Fruit fly (Drosophila melanogaster) whole organism, embryonic: ENCODE results near the gene Tctp.

ENCODE experiments used
- Abd-B ChIP-seq: fragments of 200-800 bp; sonication (Bioruptor generic); optimal IDR thresholded peaks from 2 replicates; lab custom pipeline; 2018; ENCODE audit warnings: missing biosample characterization, mild to moderate bottlenecking, missing genetic modification characterization, moderate library complexity
- Atf6 ChIP-seq: fragments of 200-800 bp; sonication (Bioruptor generic); IDR thresholded peaks from 2 replicates; pipeline ENCODE4 v1.3.6; 2022; ENCODE audit warnings: missing biosample characterization, missing genetic modification characterization
- CG10543 ChIP-seq: fragments of 200-800 bp; sonication (Bioruptor generic); optimal IDR thresholded peaks from 3 replicates; lab custom pipeline; 2017; ENCODE audit warnings: missing biosample characterization, mild to moderate bottlenecking, missing genetic modification characterization, moderate library complexity
- CG13296 ChIP-seq: fragments of 200-800 bp; sonication (Bioruptor generic); optimal IDR thresholded peaks from 3 replicates; lab custom pipeline; 2018; ENCODE audit warnings: missing biosample characterization, mild to moderate bottlenecking, missing genetic modification characterization
- CG17361 ChIP-seq: fragments of 200-800 bp; sonication (Bioruptor generic); IDR thresholded peaks from 3 replicates; pipeline ENCODE4 v1.3.6; 2022; ENCODE audit warnings: missing biosample characterization, missing genetic modification characterization
- CG18599 ChIP-seq: fragments of 200-800 bp; sonication (Bioruptor generic); optimal IDR thresholded peaks from 3 replicates; lab custom pipeline; 2017; ENCODE audit warnings: missing biosample characterization, missing genetic modification characterization, mild to moderate bottlenecking, moderate library complexity, missing genetic modification reagents
- CG31441 ChIP-seq: fragments of 200-800 bp; sonication (Bioruptor generic); IDR thresholded peaks from 2 replicates; pipeline ENCODE4 v1.3.6; 2022; ENCODE audit warnings: missing biosample characterization, missing genetic modification characterization
- CG3281 ChIP-seq: fragments of 200-800 bp; sonication (Bioruptor generic); optimal IDR thresholded peaks from 3 replicates; lab custom pipeline; 2017; ENCODE audit warnings: missing biosample characterization, mild to moderate bottlenecking, missing genetic modification characterization
- CG34422 ChIP-seq: fragments of 200-800 bp; sonication (Bioruptor generic); IDR thresholded peaks from 3 replicates; pipeline ENCODE4 v1.3.6; 2022; ENCODE audit warnings: missing biosample characterization, missing genetic modification characterization
- CG4730 ChIP-seq: fragments of 200-800 bp; sonication (Bioruptor generic); IDR thresholded peaks from 2 replicates; pipeline ENCODE4 v1.3.6; 2022; ENCODE audit warnings: missing biosample characterization, missing genetic modification characterization
- CG5180 ChIP-seq: fragments of 200-800 bp; sonication (Bioruptor generic); optimal IDR thresholded peaks from 3 replicates; lab custom pipeline; 2017; ENCODE audit warnings: missing biosample characterization, missing genetic modification characterization, mild to moderate bottlenecking, moderate library complexity, missing genetic modification reagents
- CG5953 ChIP-seq: fragments of 200-800 bp; sonication (Bioruptor generic); IDR thresholded peaks from 2 replicates; pipeline ENCODE4 v1.3.6; 2022; ENCODE audit warnings: missing biosample characterization, missing genetic modification characterization
- CG6272 ChIP-seq: fragments of 200-800 bp; sonication (Bioruptor generic); IDR thresholded peaks from 2 replicates; pipeline ENCODE4 v1.3.6; 2022; ENCODE audit warnings: missing biosample characterization, missing genetic modification characterization
- CG6654 ChIP-seq: fragments of 200-800 bp; sonication (Bioruptor generic); optimal IDR thresholded peaks from 2 replicates; lab custom pipeline; 2017; ENCODE audit warnings: missing biosample characterization, mild to moderate bottlenecking, missing genetic modification characterization
- CG6689 ChIP-seq: fragments of 200-800 bp; sonication (Bioruptor generic); IDR thresholded peaks from 2 replicates; pipeline ENCODE4 v1.3.6; 2022; ENCODE audit warnings: missing biosample characterization, missing genetic modification characterization
- CG7839 ChIP-seq: fragments of 200-800 bp; sonication (Bioruptor generic); optimal IDR thresholded peaks from 3 replicates; lab custom pipeline; 2018; ENCODE audit warnings: missing biosample characterization, mild to moderate bottlenecking, missing genetic modification characterization, moderate library complexity
- CG7987 ChIP-seq: fragments of 200-800 bp; sonication (Bioruptor generic); optimal IDR thresholded peaks from 2 replicates; lab custom pipeline; 2018; ENCODE audit warnings: missing biosample characterization, mild to moderate bottlenecking, missing genetic modification characterization, moderate library complexity
- CG8944 ChIP-seq: fragments of 200-800 bp; sonication (Bioruptor generic); optimal IDR thresholded peaks from 3 replicates; lab custom pipeline; 2016; ENCODE audit warnings: missing biosample characterization, missing genetic modification characterization
- Dad ChIP-seq: fragments of 200-800 bp; sonication (Bioruptor generic); optimal IDR thresholded peaks from 3 replicates; lab custom pipeline; 2016; ENCODE audit warnings: missing biosample characterization, missing genetic modification characterization
- Doc2 ChIP-seq: fragments of 200-800 bp; sonication (Bioruptor generic); IDR thresholded peaks from 2 replicates; pipeline ENCODE4 v1.3.6; 2022; ENCODE audit warnings: missing biosample characterization, missing genetic modification characterization
- Doc3 ChIP-seq: fragments of 200-800 bp; sonication (Bioruptor generic); IDR thresholded peaks from 3 replicates; pipeline ENCODE4 v1.3.6; 2022; ENCODE audit warnings: missing biosample characterization, missing genetic modification characterization; ENCODE audit not compliant: partially characterized antibody
- Fer2 ChIP-seq: fragments of 200-800 bp; sonication (Bioruptor generic); optimal IDR thresholded peaks from 2 replicates; lab custom pipeline; 2018; ENCODE audit warnings: missing biosample characterization, mild to moderate bottlenecking, missing genetic modification characterization, moderate library complexity
- NC2β ChIP-seq: fragments of 200-800 bp; sonication (Bioruptor generic); optimal IDR thresholded peaks from 2 replicates; lab custom pipeline; 2016; ENCODE audit warnings: missing biosample characterization, missing genetic modification characterization
- Poxn ChIP-seq: fragments of 200-800 bp; sonication (Bioruptor generic); IDR thresholded peaks from 2 replicates; pipeline ENCODE4 v1.3.6; 2022; ENCODE audit warnings: missing biosample characterization, missing genetic modification characterization
- Scr ChIP-seq: fragments of 200-800 bp; sonication (Bioruptor generic); IDR thresholded peaks from 2 replicates; pipeline ENCODE4 v1.3.6; 2022; ENCODE audit warnings: missing biosample characterization, missing genetic modification characterization; ENCODE audit not compliant: partially characterized antibody
- Tbp ChIP-seq: fragments of >200 bp; optimal IDR thresholded peaks from 2 replicates; lab custom pipeline; 2018; ENCODE audit warnings: missing biosample characterization, missing genetic modification characterization
- Trl ChIP-seq, 3 experiments: fragments of >200 bp in 2 of 3; fragments of 200-800 bp in 1 of 3; sonication (Bioruptor generic) in 1 of 3; optimal IDR thresholded peaks; 2 replicates in 1 of 3; 3 replicates in 2 of 3; lab custom pipeline; 2016 to 2017; ENCODE audit warnings: missing biosample characterization in 1 of 3, missing genetic modification characterization in 1 of 3
- Vsx1 ChIP-seq: fragments of 200-800 bp; sonication (Bioruptor generic); optimal IDR thresholded peaks from 2 replicates; lab custom pipeline; 2017; ENCODE audit warnings: missing biosample characterization, mild to moderate bottlenecking, missing genetic modification characterization, missing genetic modification reagents
- abd-A ChIP-seq: fragments of 200-800 bp; sonication (Bioruptor generic); optimal IDR thresholded peaks from 3 replicates; lab custom pipeline; 2019; ENCODE audit warnings: missing biosample characterization, mild to moderate bottlenecking, missing genetic modification characterization, moderate library complexity
- al ChIP-seq: fragments of 200-800 bp; sonication (Bioruptor generic); IDR thresholded peaks from 2 replicates; pipeline ENCODE4 v1.3.6; 2022; ENCODE audit warnings: missing biosample characterization, missing genetic modification characterization
- ara ChIP-seq: fragments of 200-800 bp; sonication (Bioruptor generic); IDR thresholded peaks from 2 replicates; pipeline ENCODE4 v1.3.6; 2022; ENCODE audit warnings: missing biosample characterization, missing genetic modification characterization
- chinmo ChIP-seq: fragments of 200-800 bp; sonication (Bioruptor generic); IDR thresholded peaks from 4 replicates; pipeline ENCODE4 v1.3.6; 2022; ENCODE audit warnings: missing biosample characterization, missing genetic modification characterization; ENCODE audit not compliant: partially characterized antibody
- esg ChIP-seq: fragments of 200-800 bp; sonication (Bioruptor generic); conservative IDR thresholded peaks from 2 replicates; pipeline ENCODE4 v1.3.6; 2022; ENCODE audit warnings: missing biosample characterization, missing genetic modification characterization
- grn ChIP-seq: fragments of 200-800 bp; sonication (Bioruptor generic); optimal IDR thresholded peaks from 3 replicates; lab custom pipeline; 2017; ENCODE audit warnings: missing biosample characterization, missing genetic modification characterization
- gt ChIP-seq: fragments of 200-800 bp; sonication (Bioruptor generic); IDR thresholded peaks from 2 replicates; pipeline ENCODE4 v1.3.6; 2022; ENCODE audit warnings: missing biosample characterization, missing genetic modification characterization
- her ChIP-seq: fragments of 200-800 bp; sonication (Bioruptor generic); optimal IDR thresholded peaks from 2 replicates; lab custom pipeline; 2016; ENCODE audit warnings: missing biosample characterization, missing genetic modification characterization
- jigr1 ChIP-seq: fragments of 200-800 bp; sonication (Bioruptor generic); IDR thresholded peaks from 3 replicates; pipeline ENCODE4 v1.3.6; 2022; ENCODE audit warnings: missing biosample characterization, missing genetic modification characterization
- jumu ChIP-seq: fragments of 200-800 bp; sonication (Bioruptor generic); optimal IDR thresholded peaks from 3 replicates; lab custom pipeline; 2016; ENCODE audit warnings: missing biosample characterization, missing genetic modification characterization
- mirr ChIP-seq: fragments of 200-800 bp; sonication (Bioruptor generic); optimal IDR thresholded peaks from 3 replicates; lab custom pipeline; 2018; ENCODE audit warnings: missing biosample characterization, mild to moderate bottlenecking, missing genetic modification characterization
- nerfin-2 ChIP-seq: fragments of 200-800 bp; sonication (Bioruptor generic); IDR thresholded peaks from 2 replicates; pipeline ENCODE4 v1.3.6; 2022; ENCODE audit warnings: missing biosample characterization, missing genetic modification characterization; ENCODE audit not compliant: partially characterized antibody
- row ChIP-seq: fragments of 200-800 bp; sonication (Bioruptor generic); IDR thresholded peaks from 3 replicates; pipeline ENCODE4 v1.3.6; 2022; ENCODE audit warnings: missing biosample characterization, missing genetic modification characterization
- salm ChIP-seq: fragments of 200-800 bp; sonication (Bioruptor generic); optimal IDR thresholded peaks from 2 replicates; lab custom pipeline; 2018; ENCODE audit warnings: missing biosample characterization, mild to moderate bottlenecking, missing genetic modification characterization
- sc ChIP-seq, 3 experiments: fragments of >200 bp in 2 of 3; fragments of 200-800 bp in 1 of 3; sonication (Bioruptor generic) in 1 of 3; optimal IDR thresholded peaks; 2 replicates in 2 of 3; 3 replicates in 1 of 3; lab custom pipeline; 2017; ENCODE audit warnings: mild to moderate bottlenecking in 1 of 3, missing biosample characterization in 1 of 3, missing genetic modification characterization in 1 of 3, missing genetic modification reagents in 1 of 3
- sens-2 ChIP-seq: fragments of 200-800 bp; sonication (Bioruptor generic); IDR thresholded peaks from 2 replicates; pipeline ENCODE4 v1.3.6; 2022; ENCODE audit warnings: missing biosample characterization, missing genetic modification characterization
- stwl ChIP-seq: fragments of 200-800 bp; sonication (Bioruptor generic); optimal IDR thresholded peaks from 3 replicates; lab custom pipeline; 2018; ENCODE audit warnings: missing biosample characterization, mild to moderate bottlenecking, missing genetic modification characterization, moderate library complexity
- sug ChIP-seq: fragments of 200-800 bp; optimal IDR thresholded peaks from 2 replicates; lab custom pipeline; 2019; ENCODE audit warnings: missing biosample characterization, mild to moderate bottlenecking, missing genetic modification characterization, moderate library complexity
- tna ChIP-seq: fragments of 200-800 bp; sonication (Bioruptor generic); IDR thresholded peaks from 2 replicates; pipeline ENCODE4 v1.3.6; 2022; ENCODE audit warnings: missing biosample characterization, missing genetic modification characterization; ENCODE audit not compliant: partially characterized antibody
- ttk ChIP-seq: fragments of 200-800 bp; sonication (Bioruptor generic); IDR thresholded peaks from 2 replicates; pipeline ENCODE4 v2.1.2; 2022; ENCODE audit warnings: missing biosample characterization, missing genetic modification characterization
- vnd ChIP-seq: fragments of 200-800 bp; sonication (Bioruptor generic); IDR thresholded peaks from 3 replicates; pipeline ENCODE4 v1.3.6; 2022; ENCODE audit warnings: missing biosample characterization, missing genetic modification characterization; ENCODE audit not compliant: partially characterized antibody

The Tctp gene

DNA sequence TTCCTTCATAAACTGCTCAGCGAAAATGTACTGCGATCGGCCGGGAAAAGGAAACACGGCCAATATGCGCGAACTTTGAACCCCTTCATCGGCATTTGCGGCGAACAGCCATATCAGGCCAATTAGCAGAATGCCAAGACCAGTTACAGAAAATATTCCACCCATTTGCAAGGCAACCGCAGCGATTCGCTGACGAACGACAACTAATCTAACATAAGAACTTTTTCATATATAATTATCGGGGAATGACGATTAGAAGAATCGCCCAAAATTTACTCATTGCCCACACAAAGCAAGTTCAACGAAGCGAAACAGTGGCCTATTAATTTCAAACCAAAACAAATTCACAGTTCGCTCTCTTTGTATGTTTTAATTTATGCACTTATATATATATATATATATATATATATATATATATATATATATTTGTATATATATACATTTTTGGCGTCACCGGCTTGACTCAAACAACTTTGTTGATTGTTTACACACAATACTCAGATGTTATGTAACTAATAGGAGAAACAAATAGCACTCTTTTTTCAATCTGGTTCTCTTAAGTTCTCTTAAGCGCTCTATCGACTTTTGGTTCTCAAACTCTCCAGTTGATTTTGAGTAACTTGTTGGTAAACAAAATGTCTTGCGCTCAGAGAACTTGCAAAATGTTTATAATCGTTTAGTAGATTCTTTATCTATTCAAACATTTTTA lies 37.4 kb upstream of the Tctp start, which contains the start of gene Ugt35A1 (continued):
- TF ChIP-seq CG6654 (GFP tag; lab: Kevin White, UChicago) (no peak), CG6272 (no peak), al (0 out of 2 replicates have a peak, but pooled peaks have one; percentile 15), Tbp (GFP tag; lab: Kevin White, UChicago) (no peak), jumu (GFP tag; lab: Kevin White, UChicago) (no peak), abd-A (tag; lab: Kevin White, UChicago) (no peak), vnd (GFP tag; lab: Robert Waterston, UW) (no peak), mirr (GFP tag; lab: Kevin White, UChicago) (peak; percentile 68), esg (GFP tag; lab: Robert Waterston, UW) (no peak), salm (no peak), stwl (tag; lab: Kevin White, UChicago) (no peak), Vsx1 (GFP tag; lab: Kevin White, UChicago) (peak; percentile 89), CG13296 (GFP tag; lab: Kevin White, UChicago) (peak; percentile 10), jigr1 (GFP tag; lab: Robert Waterston, UW) (no peak), CG3281 (GFP tag; lab: Kevin White, UChicago) (no peak), CG10543 (GFP tag; lab: Kevin White, UChicago) (no peak), CG17361 (GFP tag; lab: Robert Waterston, UW) (no peak), gt (GFP tag; lab: Robert Waterston, UW) (no peak), chinmo (GFP tag; lab: Robert Waterston, UW) (0 out of 4 replicates have a peak, but pooled peaks have one; percentile 76), row (GFP tag; lab: Robert Waterston, UW) (no peak), Trl (optimal IDR thresholded peaks at IDR 0.05; lab: Kevin White, UChicago) (peak; percentile 67 to 75), Trl (GFP tag; optimal IDR thresholded peaks at IDR 0.05; lab: Kevin White, UChicago) (no peak), grn (GFP tag; lab: Kevin White, UChicago) (no peak), Doc3 (GFP tag; lab: Robert Waterston, UW) (no peak), Atf6 (GFP tag; lab: Robert Waterston, UW) (no peak), ttk (GFP tag; lab: Robert Waterston, UW) (no peak), CG8944 (GFP tag; lab: Kevin White, UChicago) (no peak), CG18599 (GFP tag; lab: Kevin White, UChicago) (peak; percentile 1)
- TF ChIP-seq, all 482 proteins: peak for 23

DNA sequence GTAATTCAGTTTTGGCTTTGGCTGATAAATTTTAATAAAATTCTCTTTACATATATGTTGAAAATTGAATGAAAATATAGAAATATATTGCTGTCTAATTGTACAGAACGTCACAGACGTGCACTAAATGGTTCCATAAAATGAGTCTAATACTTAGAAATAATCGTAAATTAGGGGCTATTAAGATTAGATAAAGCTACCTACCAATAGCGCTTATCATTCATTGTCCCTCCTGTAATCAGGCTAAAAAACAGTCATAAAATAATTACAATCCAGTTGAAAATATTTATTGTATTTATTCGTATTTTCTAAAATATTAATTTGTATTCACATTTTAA lies 36.9 kb upstream of the Tctp start:
- no peak for TF ChIP-seq CG4730
- no peak for TF ChIP-seq CG6689 (GFP tag; lab: Robert Waterston, UW)
- no peak for TF ChIP-seq CG5953 (GFP tag; lab: Robert Waterston, UW)
- no peak for TF ChIP-seq Abd-B (GFP tag; lab: Kevin White, UChicago)
- TF ChIP-seq NC2β (GFP tag; lab: Kevin White, UChicago): no peak
- no peak for TF ChIP-seq Dad (GFP tag; lab: Kevin White, UChicago)
- TF ChIP-seq CG5180 (GFP tag; lab: Kevin White, UChicago): no peak
- no peak for TF ChIP-seq CG7839
- TF ChIP-seq CG31441 (GFP tag; lab: Robert Waterston, UW): no peak
- no peak for TF ChIP-seq sc (optimal IDR thresholded peaks at IDR 0.05; lab: Kevin White, UChicago)
- no peak for TF ChIP-seq sc (GFP tag; optimal IDR thresholded peaks at IDR 0.05; lab: Kevin White, UChicago)
- TF ChIP-seq tna: no peak
- TF ChIP-seq Fer2 (tag; lab: Kevin White, UChicago): no peak
- TF ChIP-seq sens-2: no peak
- TF ChIP-seq CG34422 (GFP tag; lab: Robert Waterston, UW): no peak
- TF ChIP-seq CG7987: no peak
- TF ChIP-seq nerfin-2 (GFP tag; lab: Robert Waterston, UW): no peak
- TF ChIP-seq gt (GFP tag; lab: Robert Waterston, UW): no peak
- peak; percentile 72 for TF ChIP-seq Vsx1 (GFP tag; lab: Kevin White, UChicago)
- TF ChIP-seq sug (tag; lab: Kevin White, UChicago): peak; percentile 44
- no peak for TF ChIP-seq ara
- no peak for TF ChIP-seq Doc2 (GFP tag; lab: Robert Waterston, UW)
- TF ChIP-seq her (GFP tag; lab: Kevin White, UChicago): no peak
- TF ChIP-seq Scr (GFP tag; lab: Robert Waterston, UW): no peak
- TF ChIP-seq Poxn (GFP tag; lab: Robert Waterston, UW): no peak
